Fruit fly (Drosophila melanogaster) whole organism, embryonic: ENCODE measurements around the gene CG2865.

ENCODE experiments used
- CG10321 ChIP-seq: fragments of 200-800 bp; sonication (Bioruptor generic); IDR thresholded peaks from 2 replicates; pipeline ENCODE4 v1.3.6; 2022; ENCODE audit warnings: missing biosample characterization, missing genetic modification characterization
- CG11560 ChIP-seq: fragments of 200-800 bp; sonication (Bioruptor generic); IDR thresholded peaks from 3 replicates; pipeline ENCODE4 v1.3.6; 2022; ENCODE audit warnings: missing biosample characterization, missing genetic modification characterization
- CG11696 ChIP-seq: fragments of 200-800 bp; sonication (Bioruptor generic); IDR thresholded peaks from 2 replicates; pipeline ENCODE4 v1.3.6; 2022; ENCODE audit warnings: missing biosample characterization, missing genetic modification characterization
- CG12391 ChIP-seq: fragments of 200-800 bp; sonication (Bioruptor generic); optimal IDR thresholded peaks from 3 replicates; lab custom pipeline; 2018; ENCODE audit warnings: missing biosample characterization, mild to moderate bottlenecking, missing genetic modification characterization, moderate library complexity
- CG12942 ChIP-seq: fragments of 200-800 bp; sonication (Bioruptor generic); optimal IDR thresholded peaks from 3 replicates; lab custom pipeline; 2016; ENCODE audit warnings: missing biosample characterization, missing genetic modification characterization
- CG13287 ChIP-seq: fragments of 200-800 bp; sonication (Bioruptor generic); IDR thresholded peaks from 2 replicates; pipeline ENCODE4 v1.3.6; 2022; ENCODE audit warnings: missing biosample characterization, missing genetic modification characterization; ENCODE audit not compliant: partially characterized antibody
- CG13775 ChIP-seq: fragments of 200-800 bp; sonication (Bioruptor generic); optimal IDR thresholded peaks from 3 replicates; lab custom pipeline; 2017; ENCODE audit warnings: missing biosample characterization, mild to moderate bottlenecking, missing genetic modification characterization
- CG1647 ChIP-seq: fragments of 200-800 bp; sonication (Bioruptor generic); optimal IDR thresholded peaks from 3 replicates; lab custom pipeline; 2016; ENCODE audit warnings: missing biosample characterization, missing genetic modification characterization
- CG1792 ChIP-seq: fragments of 200-800 bp; sonication (Bioruptor generic); optimal IDR thresholded peaks from 2 replicates; lab custom pipeline; 2016; ENCODE audit warnings: missing biosample characterization, missing genetic modification characterization
- CG30431 ChIP-seq: fragments of 200-800 bp; sonication (Bioruptor generic); optimal IDR thresholded peaks from 2 replicates; lab custom pipeline; 2017; ENCODE audit warnings: missing biosample characterization, missing genetic modification characterization
- CG32532 ChIP-seq: fragments of 200-800 bp; sonication (Bioruptor generic); IDR thresholded peaks from 2 replicates; pipeline ENCODE4 v1.3.6; 2022; ENCODE audit warnings: missing biosample characterization, missing genetic modification characterization
- CG32767 ChIP-seq: fragments of 200-800 bp; sonication (Bioruptor generic); IDR thresholded peaks from 2 replicates; pipeline ENCODE4 v1.3.6; 2022; ENCODE audit warnings: missing biosample characterization, missing genetic modification characterization
- CG4282 ChIP-seq: fragments of 200-800 bp; sonication (Bioruptor generic); optimal IDR thresholded peaks from 2 replicates; lab custom pipeline; 2016; ENCODE audit warnings: missing biosample characterization, missing genetic modification characterization
- CG4424 ChIP-seq: fragments of 200-800 bp; sonication (Bioruptor generic); optimal IDR thresholded peaks from 3 replicates; lab custom pipeline; 2016; ENCODE audit warnings: missing biosample characterization, missing genetic modification characterization
- CG6765 ChIP-seq: fragments of 200-800 bp; sonication (Bioruptor generic); optimal IDR thresholded peaks from 3 replicates; lab custom pipeline; 2017; ENCODE audit warnings: missing biosample characterization, mild to moderate bottlenecking, missing genetic modification characterization
- CG9817 ChIP-seq: fragments of 200-800 bp; sonication (Bioruptor generic); optimal IDR thresholded peaks from 2 replicates; lab custom pipeline; 2018; ENCODE audit warnings: missing biosample characterization, mild to moderate bottlenecking, missing genetic modification characterization, moderate library complexity
- CG9932 ChIP-seq: fragments of 200-800 bp; sonication (Bioruptor generic); IDR thresholded peaks from 2 replicates; pipeline ENCODE4 v1.3.6; 2022; ENCODE audit warnings: missing biosample characterization, missing genetic modification characterization
- Camta ChIP-seq: fragments of 200-800 bp; sonication (Bioruptor generic); optimal IDR thresholded peaks from 2 replicates; lab custom pipeline; 2016; ENCODE audit warnings: missing biosample characterization, missing genetic modification characterization
- CkIIα-i1 ChIP-seq: fragments of 200-800 bp; sonication (Bioruptor generic); IDR thresholded peaks from 2 replicates; pipeline ENCODE4 v1.3.6; 2022; ENCODE audit warnings: missing biosample characterization, missing genetic modification characterization
- CoRest ChIP-seq: fragments of 200-800 bp; sonication (Bioruptor generic); optimal IDR thresholded peaks from 3 replicates; lab custom pipeline; 2018; ENCODE audit warnings: missing biosample characterization, mild to moderate bottlenecking, missing genetic modification characterization, moderate library complexity
- Dref ChIP-seq: fragments of 200-800 bp; sonication (Bioruptor generic); IDR thresholded peaks from 2 replicates; pipeline ENCODE4 v1.3.6; 2022; ENCODE audit warnings: missing biosample characterization, missing genetic modification characterization
- Drgx ChIP-seq: fragments of 200-800 bp; sonication (Bioruptor generic); IDR thresholded peaks from 2 replicates; pipeline ENCODE4 v1.3.6; 2022; ENCODE audit warnings: missing biosample characterization, missing genetic modification characterization
- Ets65A ChIP-seq: fragments of 200-800 bp; sonication (Bioruptor generic); peaks from one replicate; lab custom pipeline; 2016; ENCODE audit warnings: missing biosample characterization, missing genetic modification characterization
- Kr ChIP-seq: fragments of 200-800 bp; sonication (Bioruptor generic); optimal IDR thresholded peaks from 2 replicates; lab custom pipeline; 2017; ENCODE audit warnings: missing biosample characterization, mild to moderate bottlenecking, missing genetic modification characterization
- Max ChIP-seq: fragments of 200-800 bp; sonication (Bioruptor generic); optimal IDR thresholded peaks from 2 replicates; lab custom pipeline; 2016; ENCODE audit warnings: missing biosample characterization, mild to moderate bottlenecking, missing genetic modification characterization
- Meics ChIP-seq: fragments of 200-800 bp; sonication (Bioruptor generic); optimal IDR thresholded peaks from 2 replicates; lab custom pipeline; 2017; ENCODE audit warnings: missing biosample characterization, mild to moderate bottlenecking, missing genetic modification characterization
- NC2β ChIP-seq: fragments of 200-800 bp; sonication (Bioruptor generic); optimal IDR thresholded peaks from 2 replicates; lab custom pipeline; 2016; ENCODE audit warnings: missing biosample characterization, missing genetic modification characterization
- NFAT ChIP-seq: fragments of 200-800 bp; sonication (Bioruptor generic); IDR thresholded peaks from 2 replicates; pipeline ENCODE4 v1.3.6; 2022; ENCODE audit warnings: missing biosample characterization, missing genetic modification characterization
- Nf-YA ChIP-seq: fragments of 200-800 bp; sonication (Bioruptor generic); IDR thresholded peaks from 2 replicates; pipeline ENCODE4 v1.3.6; 2022; ENCODE audit warnings: missing biosample characterization, missing genetic modification characterization
- Nf-YB ChIP-seq: fragments of 200-800 bp; sonication (Bioruptor generic); optimal IDR thresholded peaks from 3 replicates; lab custom pipeline; 2019; ENCODE audit warnings: missing biosample characterization, mild to moderate bottlenecking, missing genetic modification characterization, moderate library complexity
- Sox100B ChIP-seq: fragments of 200-800 bp; sonication (Bioruptor generic); optimal IDR thresholded peaks from 3 replicates; lab custom pipeline; 2018; ENCODE audit warnings: missing biosample characterization, mild to moderate bottlenecking, missing genetic modification characterization
- Spps ChIP-seq: fragments of 200-800 bp; sonication (Bioruptor generic); optimal IDR thresholded peaks from 2 replicates; lab custom pipeline; 2018; ENCODE audit warnings: missing biosample characterization, mild to moderate bottlenecking, missing genetic modification characterization
- YL-1 ChIP-seq: fragments of 200-800 bp; sonication (Bioruptor generic); optimal IDR thresholded peaks from 3 replicates; lab custom pipeline; 2017; ENCODE audit warnings: missing biosample characterization, mild to moderate bottlenecking, missing genetic modification characterization
- ci ChIP-seq: fragments of 200-800 bp; sonication (Bioruptor generic); IDR thresholded peaks from 3 replicates; pipeline ENCODE4 v1.3.6; 2022; ENCODE audit warnings: missing biosample characterization, missing genetic modification characterization
- crp ChIP-seq, 2 experiments: fragments of 200-800 bp; sonication (Bioruptor generic); optimal IDR thresholded peaks; 2 replicates in 1 of 2; 3 replicates in 1 of 2; lab custom pipeline; 2017; ENCODE audit warnings: missing biosample characterization in 2 of 2, missing genetic modification characterization in 2 of 2, mild to moderate bottlenecking in 1 of 2, moderate library complexity in 1 of 2
- fd3F ChIP-seq: fragments of 200-800 bp; sonication (Bioruptor generic); optimal IDR thresholded peaks from 2 replicates; lab custom pipeline; 2018; ENCODE audit warnings: missing biosample characterization, mild to moderate bottlenecking, missing genetic modification characterization, moderate library complexity
- gcm ChIP-seq: fragments of 200-800 bp; sonication (Bioruptor generic); optimal IDR thresholded peaks from 2 replicates; lab custom pipeline; 2019; ENCODE audit warnings: missing biosample characterization, mild to moderate bottlenecking, missing genetic modification characterization, moderate library complexity
- grau ChIP-seq: fragments of 200-800 bp; optimal IDR thresholded peaks from 3 replicates; lab custom pipeline; 2019; ENCODE audit warnings: missing biosample characterization, mild to moderate bottlenecking, missing genetic modification characterization, moderate library complexity
- ham ChIP-seq: fragments of 200-800 bp; sonication (Bioruptor generic); IDR thresholded peaks from 2 replicates; pipeline ENCODE4 v1.3.6; 2022; ENCODE audit warnings: missing biosample characterization, missing genetic modification characterization
- her ChIP-seq: fragments of 200-800 bp; sonication (Bioruptor generic); optimal IDR thresholded peaks from 2 replicates; lab custom pipeline; 2016; ENCODE audit warnings: missing biosample characterization, missing genetic modification characterization
- lov ChIP-seq, 2 experiments: fragments of 200-800 bp in 1 of 2; fragments of >200 bp in 1 of 2; sonication (Bioruptor generic) in 1 of 2; IDR thresholded peaks in 1 of 2; optimal IDR thresholded peaks in 1 of 2; 2 replicates in 1 of 2; 3 replicates in 1 of 2; pipeline versions ENCODE4 v1.3.6 to Lab custom; 2017 to 2022; ENCODE audit warnings: missing biosample characterization in 1 of 2, missing genetic modification characterization in 1 of 2
- repo ChIP-seq: fragments of 200-800 bp; sonication (Bioruptor generic); optimal IDR thresholded peaks from 2 replicates; lab custom pipeline; 2016; ENCODE audit warnings: missing biosample characterization, missing genetic modification characterization
- row ChIP-seq: fragments of 200-800 bp; sonication (Bioruptor generic); IDR thresholded peaks from 3 replicates; pipeline ENCODE4 v1.3.6; 2022; ENCODE audit warnings: missing biosample characterization, missing genetic modification characterization
- sna ChIP-seq: fragments of 200-800 bp; sonication (Bioruptor generic); IDR thresholded peaks from 2 replicates; pipeline ENCODE4 v1.3.6; 2022; ENCODE audit warnings: missing biosample characterization, missing genetic modification characterization; ENCODE audit not compliant: partially characterized antibody
- sob ChIP-seq: fragments of 200-800 bp; sonication (Bioruptor generic); IDR thresholded peaks from 2 replicates; pipeline ENCODE4 v1.3.6; 2022; ENCODE audit warnings: missing biosample characterization, missing genetic modification characterization
- sqz ChIP-seq: fragments of 200-800 bp; sonication (Bioruptor generic); optimal IDR thresholded peaks from 3 replicates; lab custom pipeline; 2018; ENCODE audit warnings: missing biosample characterization, mild to moderate bottlenecking, missing genetic modification characterization
- trh ChIP-seq: fragments of 200-800 bp; sonication (Bioruptor generic); optimal IDR thresholded peaks from 2 replicates; lab custom pipeline; 2016; ENCODE audit warnings: missing biosample characterization, missing genetic modification characterization
- twi ChIP-seq: fragments of 200-800 bp; optimal IDR thresholded peaks from 2 replicates; lab custom pipeline; 2019; ENCODE audit warnings: missing biosample characterization, mild to moderate bottlenecking, missing genetic modification characterization, moderate library complexity
- usp ChIP-seq: fragments of >200 bp; optimal IDR thresholded peaks from 2 replicates; lab custom pipeline; 2017; ENCODE audit warnings: missing biosample characterization, missing genetic modification characterization
- wek ChIP-seq: fragments of 200-800 bp; sonication (Bioruptor generic); optimal IDR thresholded peaks from 3 replicates; lab custom pipeline; 2018; ENCODE audit warnings: missing biosample characterization, mild to moderate bottlenecking, missing genetic modification characterization, moderate library complexity
- wor ChIP-seq: fragments of 200-800 bp; sonication (Bioruptor generic); IDR thresholded peaks from 2 replicates; pipeline ENCODE4 v1.3.6; 2022; ENCODE audit warnings: missing biosample characterization, missing genetic modification characterization

CG2865 gene

DNA sequence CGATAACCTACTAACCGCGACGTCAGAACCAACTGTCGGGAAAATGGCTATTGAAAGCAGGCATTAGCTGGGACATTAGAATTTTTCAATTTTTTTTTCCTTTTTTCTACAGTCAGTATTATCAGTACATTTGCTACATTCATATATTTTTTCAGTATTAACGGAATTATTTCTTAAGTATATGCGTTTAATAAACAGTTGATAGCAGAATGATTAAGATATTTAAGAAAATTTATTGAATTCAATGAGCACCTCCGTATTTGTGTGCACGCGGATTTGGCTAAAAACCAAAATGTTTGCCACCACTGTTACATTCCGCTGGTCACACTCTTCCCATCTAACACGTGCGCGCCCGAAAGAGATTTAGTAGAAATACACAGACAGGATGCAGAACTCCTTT, 30.7 kb downstream of the CG2865 start, which contains the start of the genes temp and CG3071 (continued):
- TF ChIP-seq twi (tag; lab: Kevin White, UChicago) (peak; percentile 82), Ets65A (no peak), CG1792 (GFP tag; lab: Kevin White, UChicago) (no peak), CG10321 (GFP tag; lab: Robert Waterston, UW) (no peak), Drgx (GFP tag; lab: Robert Waterston, UW) (0 out of 2 replicates have a peak, but pooled peaks have one; percentile 26), grau (tag; lab: Kevin White, UChicago) (peak; percentile 73), CG1647 (GFP tag; lab: Kevin White, UChicago) (no peak), Max (GFP tag; lab: Kevin White, UChicago) (peak; percentile 95), Kr (GFP tag; lab: Kevin White, UChicago) (no peak), Spps (peak; percentile 5), CG4424 (GFP tag; lab: Kevin White, UChicago) (peak; percentile 62), CG11696 (GFP tag; lab: Robert Waterston, UW) (no peak), NFAT (GFP tag; lab: Robert Waterston, UW) (no peak), CG32532 (peak; percentile 60), CoRest (tag; lab: Kevin White, UChicago) (peak; percentile 83), Sox100B (GFP tag; lab: Kevin White, UChicago) (no peak), CG13287 (no peak; the same call in 1 of the 2 replicates), CG6765 (GFP tag; lab: Kevin White, UChicago) (no peak), her (GFP tag; lab: Kevin White, UChicago) (no peak), gcm (GFP tag; lab: Kevin White, UChicago) (peak; percentile 19), Nf-YB (GFP tag; lab: Kevin White, UChicago) (peak; percentile 34), CG11560 (no peak), Nf-YA (GFP tag; lab: Robert Waterston, UW) (no peak), CG32767 (peak; percentile 36; the same call in 1 of the 2 replicates), trh (GFP tag; lab: Kevin White, UChicago) (peak; percentile 20), ham (GFP tag; lab: Robert Waterston, UW) (no peak), lov (optimal IDR thresholded peaks at IDR 0.05; lab: Kevin White, UChicago) (no peak), lov (GFP tag; IDR thresholded peaks at IDR 0.05; lab: Robert Waterston, UW) (no peak), NC2β (GFP tag; lab: Kevin White, UChicago) (peak; percentile 59), crp (GFP tag; optimal IDR thresholded peaks at IDR 0.05; lab: Kevin White, UChicago) (peak; percentile 42 to 83), sna (GFP tag; lab: Robert Waterston, UW) (no peak), CG9817 (peak; percentile 70), CG4282 (GFP tag; lab: Kevin White, UChicago) (peak; percentile 31), Dref (GFP tag; lab: Robert Waterston, UW) (peak; percentile 40), usp (GFP tag; lab: Kevin White, UChicago) (no peak), Camta (GFP tag; lab: Kevin White, UChicago) (peak; percentile 56), CG9932 (GFP tag; lab: Robert Waterston, UW) (peak; percentile 71), wor (GFP tag; lab: Robert Waterston, UW) (no peak), sob (GFP tag; lab: Robert Waterston, UW) (peak; percentile 52), ci (GFP tag; lab: Robert Waterston, UW) (no peak; the same call in 2 of the 3 replicates), Meics (GFP tag; lab: Kevin White, UChicago) (peak; percentile 59), CkIIα-i1 (GFP tag; lab: Robert Waterston, UW) (no peak), CG12391 (peak; percentile 81), row (GFP tag; lab: Robert Waterston, UW) (peak; percentile 97), CG12942 (GFP tag; lab: Kevin White, UChicago) (peak; percentile 50), sqz (peak; percentile 37), YL-1 (GFP tag; lab: Kevin White, UChicago) (peak; percentile 79), fd3F (GFP tag; lab: Kevin White, UChicago) (peak; percentile 43), CG30431 (peak; percentile 19), wek (GFP tag; lab: Kevin White, UChicago) (no peak), repo (GFP tag; lab: Kevin White, UChicago) (no peak), CG13775 (GFP tag; lab: Kevin White, UChicago) (peak; percentile 78)
